Worm (Caenorhabditis elegans) whole organism, L3 larva: ENCODE data around the gene M28.4.

Source experiments
- ceh-16 ChIP-seq: sonication (generic microtip); optimal IDR thresholded peaks from 2 replicates; lab custom pipeline; 2017; ENCODE audit warnings: missing biosample characterization, missing genetic modification characterization
- nhr-25 ChIP-seq: sonication (generic microtip); optimal IDR thresholded peaks from 2 replicates; lab custom pipeline; 2017; ENCODE audit warnings: missing biosample characterization, missing genetic modification characterization
- pha-4 ChIP-seq: fragments of 150-350 bp; optimal IDR thresholded peaks from 2 replicates; lab custom pipeline; 2014; ENCODE audit warnings: missing biosample characterization, missing genetic modification reagents, missing genetic modification characterization
- tbx-2 ChIP-seq: sonication (generic microtip); optimal IDR thresholded peaks from 2 replicates; lab custom pipeline; 2016; ENCODE audit warnings: mild to moderate bottlenecking, missing genetic modification characterization, missing compliant biosample characterization

- TF ChIP-seq pha-4 (tag; lab: Kevin White, UChicago), result no peak
- TF ChIP-seq tbx-2, result no peak
- TF ChIP-seq nhr-25 (tag; lab: Kevin White, UChicago), result no peak
- no peak for TF ChIP-seq ceh-16 (tag; lab: Kevin White, UChicago)
Measured at ce11 chrII:10696060-10696459, 52.6 kb downstream of the M28.4 start.
